Fruit fly (Drosophila melanogaster) whole organism, embryonic: ENCODE measurements around the gene CG17124.

Experiments used
- B-H2 ChIP-seq: fragments of 200-800 bp; sonication (Bioruptor generic); optimal IDR thresholded peaks from 2 replicates; lab custom pipeline; 2018; ENCODE audit warnings: missing biosample characterization, mild to moderate bottlenecking, missing genetic modification characterization
- Bgb ChIP-seq: fragments of 200-800 bp; sonication (Bioruptor generic); IDR thresholded peaks from 2 replicates; pipeline ENCODE4 v1.3.6; 2022; ENCODE audit warnings: missing biosample characterization, missing genetic modification characterization; ENCODE audit not compliant: partially characterized antibody
- BtbVII ChIP-seq: fragments of 200-800 bp; sonication (Bioruptor generic); optimal IDR thresholded peaks from 3 replicates; lab custom pipeline; 2017; ENCODE audit warnings: missing biosample characterization, mild to moderate bottlenecking, missing genetic modification characterization
- CG10267 ChIP-seq: fragments of 200-800 bp; sonication (Bioruptor generic); optimal IDR thresholded peaks from 2 replicates; lab custom pipeline; 2018; ENCODE audit warnings: missing biosample characterization, mild to moderate bottlenecking, missing genetic modification characterization, moderate library complexity
- CG10979 ChIP-seq: fragments of 200-800 bp; sonication (Bioruptor generic); optimal IDR thresholded peaks from 2 replicates; lab custom pipeline; 2018; ENCODE audit warnings: missing biosample characterization, mild to moderate bottlenecking, missing genetic modification characterization, moderate library complexity
- CG11247 ChIP-seq: fragments of 200-800 bp; sonication (Bioruptor generic); IDR thresholded peaks from 2 replicates; pipeline ENCODE4 v1.3.6; 2022; ENCODE audit warnings: missing biosample characterization, missing genetic modification characterization
- CG11504 ChIP-seq: fragments of 200-800 bp; sonication (Bioruptor generic); optimal IDR thresholded peaks from 3 replicates; lab custom pipeline; 2019; ENCODE audit warnings: missing biosample characterization, mild to moderate bottlenecking, missing genetic modification characterization, moderate library complexity
- CG11560 ChIP-seq: fragments of 200-800 bp; sonication (Bioruptor generic); IDR thresholded peaks from 3 replicates; pipeline ENCODE4 v1.3.6; 2022; ENCODE audit warnings: missing biosample characterization, missing genetic modification characterization
- CG12236 ChIP-seq: fragments of 200-800 bp; sonication (Bioruptor generic); optimal IDR thresholded peaks from 2 replicates; lab custom pipeline; 2016; ENCODE audit warnings: missing biosample characterization, missing genetic modification characterization
- CG14667 ChIP-seq: fragments of 200-800 bp; sonication (Bioruptor generic); IDR thresholded peaks from 2 replicates; pipeline ENCODE4 v1.3.6; 2022; ENCODE audit warnings: missing biosample characterization, missing genetic modification characterization
- CG15269 ChIP-seq: fragments of 200-800 bp; sonication (Bioruptor generic); optimal IDR thresholded peaks from 2 replicates; lab custom pipeline; 2018; ENCODE audit warnings: missing biosample characterization, mild to moderate bottlenecking, missing genetic modification characterization, moderate library complexity
- CG15514 ChIP-seq: fragments of 200-800 bp; sonication (Bioruptor generic); optimal IDR thresholded peaks from 3 replicates; lab custom pipeline; 2017; ENCODE audit warnings: missing biosample characterization, missing genetic modification characterization, mild to moderate bottlenecking, moderate library complexity, missing genetic modification reagents
- CG16815 ChIP-seq: fragments of 200-800 bp; sonication (Bioruptor generic); optimal IDR thresholded peaks from 3 replicates; lab custom pipeline; 2017; ENCODE audit warnings: missing biosample characterization, mild to moderate bottlenecking, missing genetic modification characterization
- CG17186 ChIP-seq: fragments of 200-800 bp; sonication (Bioruptor generic); optimal IDR thresholded peaks from 3 replicates; lab custom pipeline; 2017; ENCODE audit warnings: missing biosample characterization, missing genetic modification reagents, missing genetic modification characterization
- CG17612 ChIP-seq: fragments of 200-800 bp; sonication (Bioruptor generic); IDR thresholded peaks from 2 replicates; pipeline ENCODE4 v1.3.6; 2022; ENCODE audit warnings: missing biosample characterization, missing genetic modification characterization
- CG18011 ChIP-seq: fragments of 200-800 bp; sonication (Bioruptor generic); optimal IDR thresholded peaks from 2 replicates; lab custom pipeline; 2017; ENCODE audit warnings: missing biosample characterization, missing genetic modification characterization, mild to moderate bottlenecking, moderate library complexity, missing genotype
- CG18476 ChIP-seq: fragments of 200-800 bp; sonication (Bioruptor generic); optimal IDR thresholded peaks from 2 replicates; lab custom pipeline; 2016; ENCODE audit warnings: missing biosample characterization, mild to moderate bottlenecking, missing genetic modification characterization
- CG18619 ChIP-seq: fragments of 200-800 bp; sonication (Bioruptor generic); optimal IDR thresholded peaks from 3 replicates; lab custom pipeline; 2017; ENCODE audit warnings: missing biosample characterization, mild to moderate bottlenecking, missing genetic modification characterization
- CG30431 ChIP-seq: fragments of 200-800 bp; sonication (Bioruptor generic); optimal IDR thresholded peaks from 2 replicates; lab custom pipeline; 2017; ENCODE audit warnings: missing biosample characterization, missing genetic modification characterization
- CG31441 ChIP-seq: fragments of 200-800 bp; sonication (Bioruptor generic); IDR thresholded peaks from 2 replicates; pipeline ENCODE4 v1.3.6; 2022; ENCODE audit warnings: missing biosample characterization, missing genetic modification characterization
- CG34224 ChIP-seq: fragments of 200-800 bp; sonication (Bioruptor generic); IDR thresholded peaks from 3 replicates; pipeline ENCODE4 v1.3.6; 2022; ENCODE audit warnings: missing biosample characterization, missing genetic modification characterization; ENCODE audit not compliant: partially characterized antibody
- CG34376 ChIP-seq: fragments of 200-800 bp; sonication (Bioruptor generic); optimal IDR thresholded peaks from 2 replicates; lab custom pipeline; 2018; ENCODE audit warnings: missing biosample characterization, mild to moderate bottlenecking, missing genetic modification characterization
- CG3726 ChIP-seq: fragments of 200-800 bp; sonication (Bioruptor generic); IDR thresholded peaks from 3 replicates; pipeline ENCODE4, ENCODE4 v1.3.6; 2022; ENCODE audit warnings: missing biosample characterization, missing genetic modification characterization
- CG3995 ChIP-seq: fragments of 200-800 bp; sonication (Bioruptor generic); optimal IDR thresholded peaks from 3 replicates; lab custom pipeline; 2016; ENCODE audit warnings: missing biosample characterization, missing genetic modification characterization
- CG42726 ChIP-seq: fragments of 200-800 bp; sonication (Bioruptor generic); IDR thresholded peaks from 2 replicates; pipeline ENCODE4 v1.3.6; 2022; ENCODE audit warnings: missing biosample characterization, missing genetic modification characterization; ENCODE audit not compliant: partially characterized antibody
- CG4360 ChIP-seq: fragments of 200-800 bp; sonication (Bioruptor generic); IDR thresholded peaks from 2 replicates; pipeline ENCODE4 v1.3.6; 2022; ENCODE audit warnings: missing biosample characterization, missing genetic modification characterization
- CG43689 ChIP-seq: fragments of 200-800 bp; sonication (Bioruptor generic); IDR thresholded peaks from 2 replicates; pipeline ENCODE4 v1.3.6; 2022; ENCODE audit warnings: missing biosample characterization, missing genetic modification characterization
- CG4404 ChIP-seq: fragments of 200-800 bp; sonication (Bioruptor generic); IDR thresholded peaks from 2 replicates; pipeline ENCODE4 v1.3.6; 2022; ENCODE audit warnings: missing biosample characterization, missing genetic modification characterization
- CG8478 ChIP-seq: fragments of >200 bp; optimal IDR thresholded peaks from 2 replicates; lab custom pipeline; 2018
- Dip3 ChIP-seq: fragments of 200-800 bp; sonication (Bioruptor generic); optimal IDR thresholded peaks from 3 replicates; lab custom pipeline; 2016; ENCODE audit warnings: missing biosample characterization, missing genetic modification characterization
- E2f2 ChIP-seq: fragments of 200-800 bp; sonication (Bioruptor generic); IDR thresholded peaks from 2 replicates; pipeline ENCODE4 v1.3.6; 2022; ENCODE audit warnings: missing biosample characterization, missing genetic modification characterization
- Fer1 ChIP-seq: fragments of 200-800 bp; sonication (Bioruptor generic); optimal IDR thresholded peaks from 2 replicates; lab custom pipeline; 2017; ENCODE audit warnings: missing biosample characterization, mild to moderate bottlenecking, missing genetic modification characterization
- HLH3B ChIP-seq: fragments of 200-800 bp; sonication (Bioruptor generic); IDR thresholded peaks from 2 replicates; pipeline ENCODE4 v1.3.6; 2022; ENCODE audit warnings: missing biosample characterization, missing genetic modification characterization
- Hmr ChIP-seq: fragments of 200-800 bp; sonication (Bioruptor generic); optimal IDR thresholded peaks from 3 replicates; lab custom pipeline; 2017; ENCODE audit warnings: mild to moderate bottlenecking, missing biosample characterization, missing genetic modification reagents, missing genetic modification characterization
- Hr51 ChIP-seq, 2 experiments: fragments of 200-800 bp; sonication (Bioruptor generic); optimal IDR thresholded peaks; 2 replicates in 1 of 2; 3 replicates in 1 of 2; lab custom pipeline; 2016 to 2018; ENCODE audit warnings: missing biosample characterization in 2 of 2, missing genetic modification characterization in 2 of 2, mild to moderate bottlenecking in 1 of 2, moderate library complexity in 1 of 2
- Rfx ChIP-seq: fragments of 200-800 bp; sonication (Bioruptor generic); IDR thresholded peaks from 2 replicates; pipeline ENCODE4 v1.3.6; 2022; ENCODE audit warnings: missing biosample characterization, missing genetic modification characterization
- Sry-δ ChIP-seq: fragments of 200-800 bp; sonication (Bioruptor generic); optimal IDR thresholded peaks from 2 replicates; lab custom pipeline; 2016; ENCODE audit warnings: missing biosample characterization, missing genetic modification characterization
- TFAM ChIP-seq: fragments of 200-800 bp; sonication (Bioruptor generic); optimal IDR thresholded peaks from 2 replicates; lab custom pipeline; 2017; ENCODE audit warnings: missing biosample characterization, missing genetic modification characterization, inconsistent platforms
- Trl ChIP-seq, 3 experiments: fragments of >200 bp in 2 of 3; fragments of 200-800 bp in 1 of 3; sonication (Bioruptor generic) in 1 of 3; optimal IDR thresholded peaks; 2 replicates in 1 of 3; 3 replicates in 2 of 3; lab custom pipeline; 2016 to 2017; ENCODE audit warnings: missing biosample characterization in 1 of 3, missing genetic modification characterization in 1 of 3
- cas ChIP-seq: fragments of 200-800 bp; sonication (Bioruptor generic); IDR thresholded peaks from 2 replicates; pipeline ENCODE4 v1.3.6; 2022; ENCODE audit warnings: missing biosample characterization, missing genetic modification characterization
- caup ChIP-seq: fragments of 200-800 bp; sonication (Bioruptor generic); optimal IDR thresholded peaks from 3 replicates; lab custom pipeline; 2017; ENCODE audit warnings: missing biosample characterization, mild to moderate bottlenecking, missing genetic modification characterization, moderate library complexity; ENCODE audit not compliant: severe bottlenecking
- danr ChIP-seq: fragments of 200-800 bp; sonication (Bioruptor generic); IDR thresholded peaks from 2 replicates; pipeline ENCODE4 v1.3.6; 2022; ENCODE audit warnings: missing biosample characterization, missing genetic modification characterization
- dati ChIP-seq: fragments of 200-800 bp; sonication (Bioruptor generic); IDR thresholded peaks from 2 replicates; pipeline ENCODE4 v1.3.6; 2022; ENCODE audit warnings: missing biosample characterization, missing genetic modification characterization
- dimm ChIP-seq: fragments of 200-800 bp; sonication (Bioruptor generic); IDR thresholded peaks from 2 replicates; pipeline ENCODE4 v1.3.6; 2022; ENCODE audit warnings: missing biosample characterization, missing genetic modification characterization
- fd96Cb ChIP-seq: fragments of 200-800 bp; sonication (Bioruptor generic); optimal IDR thresholded peaks from 2 replicates; lab custom pipeline; 2018; ENCODE audit warnings: missing biosample characterization, mild to moderate bottlenecking, missing genetic modification characterization, moderate library complexity
- gsb ChIP-seq: fragments of 200-800 bp; sonication (Bioruptor generic); IDR thresholded peaks from 2 replicates; pipeline ENCODE4 v1.3.6; 2022; ENCODE audit warnings: missing biosample characterization, missing genetic modification characterization
- insv ChIP-seq, 2 experiments: fragments of 200-800 bp; sonication (Bioruptor generic); optimal IDR thresholded peaks; 3 replicates each; lab custom pipeline; 2016 to 2018; ENCODE audit warnings: missing biosample characterization in 2 of 2, missing genetic modification characterization in 2 of 2
- nerfin-1 ChIP-seq: fragments of 200-800 bp; sonication (Bioruptor generic); optimal IDR thresholded peaks from 3 replicates; lab custom pipeline; 2019; ENCODE audit warnings: missing biosample characterization, mild to moderate bottlenecking, missing genetic modification characterization, moderate library complexity
- pnt ChIP-seq: fragments of 200-800 bp; sonication (Bioruptor generic); optimal IDR thresholded peaks from 3 replicates; lab custom pipeline; 2016; ENCODE audit warnings: missing biosample characterization, missing genetic modification characterization
- sima ChIP-seq: fragments of 200-800 bp; sonication (Bioruptor generic); optimal IDR thresholded peaks from 2 replicates; lab custom pipeline; 2016; ENCODE audit warnings: missing biosample characterization, missing genetic modification characterization

Gene CG17124

DNA sequence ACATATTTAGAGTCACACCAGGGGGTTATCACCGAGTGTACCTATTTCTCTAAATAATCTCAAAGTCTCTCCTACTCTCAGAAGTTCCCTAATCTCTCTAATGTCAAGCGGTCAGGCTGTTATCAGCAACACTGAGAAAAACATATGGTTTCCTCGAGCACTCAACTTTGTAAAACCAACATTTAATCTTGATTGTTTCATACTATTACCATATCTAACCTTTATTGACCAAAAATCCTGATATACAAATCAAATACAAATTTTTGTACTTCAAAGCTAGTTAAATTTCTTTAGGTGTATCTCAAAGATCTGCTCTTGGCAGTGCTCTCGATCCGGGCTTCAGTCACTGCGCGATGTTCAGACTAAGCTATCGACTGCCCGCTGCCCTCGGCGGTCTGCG, 52.8 kb downstream of the CG17124 start, which contains the start of gene CG6415 (continued):
- peak; percentile 54 for TF ChIP-seq CG30431 (GFP tag; lab: Kevin White, UChicago)
- peak; percentile 32 for TF ChIP-seq CG12236 (GFP tag; lab: Kevin White, UChicago)
- no peak for TF ChIP-seq dimm (GFP tag; lab: Robert Waterston, UW)
- TF ChIP-seq insv (GFP tag; optimal IDR thresholded peaks at IDR 0.05; lab: Kevin White, UChicago) = no peak
- no peak for TF ChIP-seq CG17186 (GFP tag; lab: Kevin White, UChicago)
- peak; percentile 26 for TF ChIP-seq CG3995 (GFP tag; lab: Kevin White, UChicago)
- peak; percentile 42 for TF ChIP-seq Sry-δ (GFP tag; lab: Kevin White, UChicago)
- TF ChIP-seq nerfin-1 (tag; lab: Kevin White, UChicago) = no peak
- peak; percentile 44 for TF ChIP-seq CG15514 (GFP tag; lab: Kevin White, UChicago)
- TF ChIP-seq Trl (optimal IDR thresholded peaks at IDR 0.05; lab: Kevin White, UChicago) = no peak
- peak; percentile 47 for TF ChIP-seq Trl (GFP tag; optimal IDR thresholded peaks at IDR 0.05; lab: Kevin White, UChicago)
- no peak for TF ChIP-seq Bgb (GFP tag; lab: Robert Waterston, UW)
- TF ChIP-seq caup = peak; percentile 57
- no peak for TF ChIP-seq Fer1 (GFP tag; lab: Kevin White, UChicago)
- TF ChIP-seq CG42726 (GFP tag; lab: Robert Waterston, UW) = no peak
- 0 out of 2 replicates have a peak, but pooled peaks have one; percentile 31 for TF ChIP-seq CG14667 (GFP tag; lab: Robert Waterston, UW)
- peak; percentile 76 for TF ChIP-seq CG31441
- TF ChIP-seq dati (GFP tag; lab: Robert Waterston, UW) = peak; percentile 50; the same call in 1 of the 2 replicates
- peak; percentile 65 for TF ChIP-seq CG10267 (tag; lab: Kevin White, UChicago)
- TF ChIP-seq CG17612 (GFP tag; lab: Robert Waterston, UW) = peak; percentile 60
- peak; percentile 75 for TF ChIP-seq fd96Cb
- peak; percentile 48 for TF ChIP-seq CG18476 (GFP tag; lab: Kevin White, UChicago)
- TF ChIP-seq Hr51 (GFP tag; optimal IDR thresholded peaks at IDR 0.05; lab: Kevin White, UChicago) = peak in 1 of 2 experiments; percentile 63
- TF ChIP-seq CG11247 (GFP tag; lab: Robert Waterston, UW) = peak; percentile 70
- TF ChIP-seq BtbVII (GFP tag; lab: Kevin White, UChicago) = peak; percentile 73
- peak; percentile 36 for TF ChIP-seq TFAM
- TF ChIP-seq cas (GFP tag; lab: Robert Waterston, UW) = 0 out of 2 replicates have a peak, but pooled peaks have one; percentile 19
- TF ChIP-seq CG8478 (lab: Kevin White, UChicago) = no peak
- TF ChIP-seq CG34376 (GFP tag; lab: Kevin White, UChicago) = peak; percentile 87
- no peak for TF ChIP-seq B-H2 (GFP tag; lab: Kevin White, UChicago)
- TF ChIP-seq CG4404 (GFP tag; lab: Robert Waterston, UW) = peak; percentile 66
- TF ChIP-seq Dip3 (GFP tag; lab: Kevin White, UChicago) = peak; percentile 63
- peak; percentile 70; the same call in 1 of the 2 replicates for TF ChIP-seq HLH3B
- TF ChIP-seq CG43689 = no peak
- peak; percentile 40; the same call in 1 of the 2 replicates for TF ChIP-seq E2f2 (GFP tag; lab: Robert Waterston, UW)
- TF ChIP-seq sima (GFP tag; lab: Kevin White, UChicago) = peak; percentile 11
- TF ChIP-seq CG11504 (tag; lab: Kevin White, UChicago) = peak; percentile 72
- peak; percentile 31 for TF ChIP-seq CG16815 (GFP tag; lab: Kevin White, UChicago)
- TF ChIP-seq danr (GFP tag; lab: Robert Waterston, UW) = peak; percentile 51; the same call in 1 of the 2 replicates
- TF ChIP-seq CG4360 (GFP tag; lab: Robert Waterston, UW) = 0 out of 2 replicates have a peak, but pooled peaks have one; percentile 36
- peak; percentile 11 for TF ChIP-seq CG18011 (GFP tag; lab: Kevin White, UChicago)
- peak; percentile 50 for TF ChIP-seq CG18619 (GFP tag; lab: Kevin White, UChicago)
- peak; percentile 32 for TF ChIP-seq pnt
- peak; percentile 75 for TF ChIP-seq CG15269 (tag; lab: Kevin White, UChicago)
- TF ChIP-seq CG34224 (GFP tag; lab: Robert Waterston, UW) = no peak
- TF ChIP-seq CG11560 (tag; lab: Robert Waterston, UW) = 0 out of 3 replicates have a peak, but pooled peaks have one; percentile 40
- peak; percentile 42; the same call in 1 of the 2 replicates for TF ChIP-seq gsb (GFP tag; lab: Robert Waterston, UW)
- peak; percentile 83 for TF ChIP-seq CG10979
- TF ChIP-seq Rfx (GFP tag; lab: Robert Waterston, UW) = peak; percentile 81
- peak; percentile 72 for TF ChIP-seq Hmr (GFP tag; lab: Kevin White, UChicago)
- no peak for TF ChIP-seq CG3726 (GFP tag; lab: Robert Waterston, UW)
